Worm (Caenorhabditis elegans) whole organism, L4/young adult: ENCODE results near the gene exos-4.1.

Experiments used
- W03F9.2 ChIP-seq: fragments of 150-350 bp; optimal IDR thresholded peaks from 2 replicates; lab custom pipeline; 2014; ENCODE audit warnings: missing biosample characterization, missing genetic modification characterization
- dao-5 ChIP-seq: sonication (generic microtip); optimal IDR thresholded peaks from 2 replicates; lab custom pipeline; 2016; ENCODE audit warnings: missing genotype, missing genetic modification characterization, moderate library complexity, missing compliant biosample characterization
- him-1 ChIP-seq: sonication (generic microtip); optimal IDR thresholded peaks from 2 replicates; lab custom pipeline; 2016; ENCODE audit warnings: missing genotype, missing genetic modification reagents, missing genetic modification characterization, missing compliant biosample characterization

exos-4.1 gene

DNA sequence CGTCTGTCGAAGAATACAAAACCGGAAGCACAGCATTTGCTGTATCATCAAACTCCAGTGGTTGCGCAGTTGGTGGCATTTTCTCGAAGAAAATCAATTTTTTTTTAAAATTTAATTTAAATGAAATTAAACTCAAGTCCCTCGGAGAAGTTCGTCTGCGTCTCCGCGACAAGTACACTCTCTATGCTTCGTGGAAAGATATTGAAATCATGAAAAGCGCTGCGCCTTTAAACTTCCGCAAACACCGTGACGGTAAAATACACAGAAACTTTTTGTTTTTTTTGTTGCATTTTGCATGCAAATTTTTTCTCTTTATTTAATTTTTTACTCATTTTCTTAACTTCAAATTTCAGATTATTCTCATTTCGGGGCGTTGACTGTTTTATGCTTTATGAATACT is at the start of gene exos-4.1, which contains the start of the genes dli-1 and tin-9.2:
exos-4.1 (plus strand) TSS at position 348 of the 400 bp plus-strand sequence.
dli-1 (minus strand) TSS at position 141 of the 400 bp plus-strand sequence.
tin-9.2 (plus strand) TSS at position 344 of the 400 bp plus-strand sequence.
- TF ChIP-seq dao-5 (tag; lab: Kevin White, UChicago): no peak
- peak; percentile 86 for TF ChIP-seq W03F9.2 (tag; lab: Kevin White, UChicago)
- TF ChIP-seq him-1 (tag; lab: Kevin White, UChicago): no peak

DNA sequence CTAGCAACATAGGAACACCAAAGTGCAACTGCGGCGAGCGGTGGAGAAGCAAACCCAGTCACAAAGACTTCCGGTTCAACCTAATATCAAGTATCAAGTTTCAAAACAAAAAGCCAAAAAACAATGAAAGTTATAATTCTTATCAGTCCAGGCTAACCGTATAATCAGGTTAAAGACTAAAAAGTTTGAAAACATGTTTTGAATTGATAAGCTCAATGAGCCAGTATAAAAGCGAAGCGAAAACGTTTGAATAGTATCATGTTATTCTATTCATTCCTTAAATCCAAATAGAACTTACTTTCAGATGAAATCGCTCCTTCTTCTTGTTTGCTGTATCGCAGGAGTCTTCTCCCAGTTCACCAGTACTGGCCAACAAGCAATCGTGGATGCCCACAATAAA is 47.7 kb upstream of the exos-4.1 start, which contains the start of gene scl-11:
scl-11 (plus strand) TSS at position 301 of the 400 bp plus-strand sequence.
- TF ChIP-seq W03F9.2 (tag; lab: Kevin White, UChicago) (no peak), dao-5 (tag; lab: Kevin White, UChicago) (no peak), him-1 (tag; lab: Kevin White, UChicago) (no peak)

DNA sequence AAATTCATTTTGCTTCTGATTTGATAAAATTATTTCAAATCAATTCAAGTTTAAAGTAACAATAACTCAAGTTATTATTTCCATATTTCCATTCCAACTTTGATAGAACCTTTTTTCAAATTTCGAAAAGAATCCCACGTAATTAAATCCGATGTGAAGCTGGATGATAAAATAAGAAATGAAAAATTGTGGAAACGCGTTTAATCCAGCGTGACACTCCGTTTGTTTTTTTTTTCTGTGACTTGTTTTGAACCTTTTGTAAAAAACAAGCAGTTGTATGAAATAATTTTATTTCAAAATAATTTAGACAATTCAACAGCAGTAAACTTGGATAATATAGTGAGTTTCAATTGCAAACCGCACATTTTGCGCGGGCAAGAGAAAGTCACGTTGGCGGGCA is 46.2 kb upstream of the exos-4.1 start, which contains the start of gene F49E11.7:
F49E11.7 (plus strand) TSS at position 301 of the 400 bp plus-strand sequence.
- TF ChIP-seq dao-5 (tag; lab: Kevin White, UChicago): no peak
- no peak for TF ChIP-seq him-1 (tag; lab: Kevin White, UChicago)
- TF ChIP-seq W03F9.2 (tag; lab: Kevin White, UChicago): no peak

DNA sequence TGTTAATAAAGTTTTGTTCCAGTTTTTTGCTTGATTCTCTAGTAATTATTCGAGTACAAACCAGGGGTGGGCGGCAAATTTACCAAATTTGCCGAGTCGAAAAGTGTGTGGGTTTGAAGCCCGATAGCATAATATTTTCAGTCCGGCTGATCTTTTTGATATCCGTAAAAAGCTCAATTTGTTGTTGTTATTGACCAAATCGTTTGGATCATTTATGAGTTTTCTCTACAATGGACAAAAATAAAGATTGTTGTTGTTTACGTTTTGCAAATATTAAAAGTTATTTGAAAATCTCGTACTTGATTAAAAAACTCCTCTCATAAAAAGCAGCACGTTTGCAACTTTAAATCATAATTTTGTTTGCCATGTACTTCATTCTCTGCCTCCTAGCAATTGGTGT is 42.8 kb upstream of the exos-4.1 start, which contains the start of gene scl-1:
scl-1 (plus strand) TSS at position 301 of the 400 bp plus-strand sequence.
- TF ChIP-seq him-1 (tag; lab: Kevin White, UChicago) (no peak), dao-5 (tag; lab: Kevin White, UChicago) (no peak), W03F9.2 (tag; lab: Kevin White, UChicago) (no peak)

DNA sequence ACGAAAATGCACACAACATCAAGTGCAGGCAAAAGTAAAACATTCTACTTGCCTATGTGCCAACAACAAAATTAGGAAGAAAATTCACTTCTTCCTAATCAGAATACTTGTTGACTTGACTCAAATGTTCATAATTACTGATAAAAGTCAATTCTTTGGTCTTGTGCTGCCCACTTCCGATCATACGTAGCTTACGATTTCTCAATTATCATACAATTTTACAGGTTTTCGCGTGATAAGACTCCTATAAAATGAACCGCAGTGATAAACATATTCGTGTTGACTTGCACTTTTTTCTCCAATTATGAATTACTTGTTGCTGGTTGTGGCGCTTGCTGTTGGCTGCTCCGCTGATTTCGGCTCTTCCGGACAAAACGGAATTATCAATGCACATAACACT is 41.4 kb upstream of the exos-4.1 start, which contains the start of gene scl-2:
scl-2 (plus strand) TSS at position 293 of the 400 bp plus-strand sequence.
- TF ChIP-seq dao-5 (tag; lab: Kevin White, UChicago) (no peak), W03F9.2 (tag; lab: Kevin White, UChicago) (no peak)

DNA sequence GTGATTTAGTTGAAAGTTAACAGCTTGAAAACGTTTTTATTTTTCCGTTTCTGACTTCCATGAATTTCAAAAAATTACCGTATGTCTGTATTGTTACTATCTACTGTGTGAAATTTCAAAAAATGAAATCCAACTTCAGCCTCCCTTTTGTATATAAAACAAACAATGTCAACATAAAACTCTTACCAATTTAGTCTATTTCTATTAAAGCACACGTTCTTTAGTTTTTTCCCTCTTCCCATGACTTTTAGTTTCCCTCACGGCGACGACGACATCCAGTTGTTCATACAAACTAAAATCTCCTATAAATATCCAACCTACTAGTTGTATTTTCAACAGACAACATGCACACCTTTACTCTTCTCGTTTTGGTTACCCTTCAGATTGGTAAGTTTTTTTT is 39.5 kb upstream of the exos-4.1 start, which contains the start of gene scl-3:
scl-3 (plus strand) TSS at position 301 of the 400 bp plus-strand sequence.
- TF ChIP-seq dao-5 (tag; lab: Kevin White, UChicago) (no peak), him-1 (tag; lab: Kevin White, UChicago) (no peak), W03F9.2 (tag; lab: Kevin White, UChicago) (no peak)

DNA sequence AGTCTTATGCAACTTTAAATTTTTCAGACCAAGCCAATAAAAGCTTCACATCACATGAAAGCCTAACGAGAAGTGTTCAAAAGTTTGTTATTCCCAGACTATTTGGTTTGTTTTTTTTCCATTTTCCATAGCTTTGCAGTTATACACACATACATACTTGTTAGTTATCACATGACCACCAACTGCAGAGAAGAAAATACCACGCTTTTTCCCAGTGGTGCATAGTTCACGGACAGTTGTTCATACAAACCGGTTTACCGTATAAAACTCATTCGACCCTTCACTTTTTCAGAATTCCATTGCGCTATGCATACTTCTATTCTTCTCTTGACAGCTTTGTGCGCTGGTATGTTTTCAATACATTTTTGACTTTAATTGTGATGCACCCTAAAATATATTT is 35.1 kb upstream of the exos-4.1 start, which contains the start of gene scl-5:
scl-5 (plus strand) TSS at position 301 of the 400 bp plus-strand sequence.
- no peak for TF ChIP-seq him-1 (tag; lab: Kevin White, UChicago)
- no peak for TF ChIP-seq W03F9.2 (tag; lab: Kevin White, UChicago)
- no peak for TF ChIP-seq dao-5 (tag; lab: Kevin White, UChicago)

DNA sequence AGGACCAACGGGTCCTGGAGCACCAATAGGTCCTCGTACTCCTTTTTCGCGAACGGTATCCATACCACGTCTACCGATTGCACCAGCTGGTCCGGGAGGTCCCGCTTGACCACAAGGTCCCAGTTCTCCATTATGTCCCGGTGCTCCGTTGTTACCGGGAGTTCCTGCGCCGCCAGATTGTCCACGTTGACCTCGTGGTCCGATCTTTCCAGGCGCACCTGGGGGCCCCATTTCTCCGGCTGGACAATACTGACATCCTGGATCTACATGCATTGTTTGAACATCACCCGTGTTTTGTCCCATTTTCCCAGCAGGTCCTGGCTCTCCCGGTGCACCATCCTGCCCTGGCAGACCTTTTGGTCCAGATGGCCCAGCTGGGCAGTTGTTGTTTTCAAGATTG is 32.8 kb upstream of the exos-4.1 start:
- TF ChIP-seq dao-5 (tag; lab: Kevin White, UChicago) (no peak), him-1 (tag; lab: Kevin White, UChicago) (no peak), W03F9.2 (tag; lab: Kevin White, UChicago) (no peak)

DNA sequence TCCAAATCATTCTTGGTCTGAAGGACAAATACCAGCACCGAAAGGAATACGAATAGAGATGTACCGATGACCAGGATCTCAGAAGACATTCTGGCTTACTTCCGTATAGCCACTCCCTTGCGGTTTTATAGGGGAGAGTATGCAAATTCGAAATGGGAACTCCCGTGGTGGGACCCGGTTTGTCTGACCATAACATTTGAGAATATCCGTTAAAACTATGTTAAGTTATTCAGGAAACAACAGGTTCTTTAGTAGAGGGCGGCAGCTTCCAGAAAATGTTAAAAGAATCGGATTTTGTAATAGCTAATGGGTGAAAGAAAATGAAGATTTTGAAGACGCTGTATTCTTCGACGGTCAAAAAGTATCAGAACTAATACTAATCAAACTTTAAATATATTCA is 31.6 kb upstream of the exos-4.1 start, which contains the start of gene col-131:
col-131 (minus strand) TSS at position 101 of the 400 bp plus-strand sequence.
- TF ChIP-seq W03F9.2 (tag; lab: Kevin White, UChicago): no peak

DNA sequence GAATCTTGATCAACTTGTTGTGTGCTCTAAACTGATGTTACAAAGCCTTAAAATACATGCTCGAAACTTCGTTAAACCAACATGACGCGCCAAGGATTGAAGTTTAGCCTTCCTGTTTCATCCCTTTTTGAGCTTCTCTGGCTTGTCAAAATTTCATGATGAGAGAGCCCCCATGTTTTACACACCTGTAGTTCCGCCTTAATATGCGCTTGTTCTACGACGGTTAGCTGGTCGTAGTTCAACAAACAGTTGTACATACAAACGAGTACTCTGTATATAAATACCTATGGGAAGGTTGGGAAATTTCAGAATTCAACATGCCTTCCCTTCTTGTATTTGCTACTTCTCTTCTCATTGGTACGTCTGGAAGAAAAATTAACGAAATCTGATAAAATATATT is 30.3 kb upstream of the exos-4.1 start, which contains the start of gene scl-6:
scl-6 (plus strand) TSS at position 301 of the 400 bp plus-strand sequence.
- TF ChIP-seq dao-5 (tag; lab: Kevin White, UChicago) (no peak), W03F9.2 (tag; lab: Kevin White, UChicago) (no peak), him-1 (tag; lab: Kevin White, UChicago) (no peak)

DNA sequence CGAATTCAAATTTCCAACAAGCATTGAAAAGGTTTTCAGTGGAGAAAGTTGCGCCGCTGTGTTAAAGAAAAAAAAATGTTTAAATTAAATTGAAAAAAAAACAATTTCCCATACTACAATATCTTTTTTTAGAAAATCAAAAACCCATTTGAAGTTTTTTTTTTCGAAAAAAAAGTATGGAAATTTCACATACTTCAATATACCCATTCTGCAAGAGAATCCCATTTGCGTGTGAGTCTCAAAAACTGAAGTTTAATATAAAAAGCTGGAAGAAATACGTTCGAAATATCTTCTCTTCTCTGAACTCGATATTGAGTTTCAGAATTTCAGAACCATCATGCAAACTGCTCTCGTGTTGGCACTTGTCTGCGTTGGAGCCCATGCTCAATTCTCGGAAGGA is 28.7 kb upstream of the exos-4.1 start, which contains the start of gene scl-7:
scl-7 (plus strand) TSS at position 301 of the 400 bp plus-strand sequence.
- TF ChIP-seq him-1 (tag; lab: Kevin White, UChicago) (no peak), W03F9.2 (tag; lab: Kevin White, UChicago) (no peak), dao-5 (tag; lab: Kevin White, UChicago) (no peak)

DNA sequence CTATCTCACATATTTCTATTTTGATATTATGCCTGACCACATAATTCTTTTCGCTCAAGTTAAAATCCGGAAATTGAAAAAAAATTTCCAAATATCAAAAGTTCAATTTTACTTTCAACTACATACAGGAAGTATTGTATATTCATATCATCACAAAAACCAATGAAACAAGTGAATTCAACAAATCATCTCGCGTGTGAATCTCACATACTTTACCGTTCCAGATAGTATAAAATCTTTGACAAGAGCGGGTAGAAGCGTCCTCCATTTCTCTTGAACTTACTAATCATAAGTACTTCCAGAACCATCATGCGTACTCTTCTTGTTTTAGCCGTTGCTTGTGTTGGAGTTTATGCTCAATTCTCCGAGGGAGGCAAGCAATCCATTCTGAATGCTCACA is 27.4 kb upstream of the exos-4.1 start, which contains the start of gene scl-8:
scl-8 (plus strand) TSS at position 301 of the 400 bp plus-strand sequence.
- TF ChIP-seq him-1 (tag; lab: Kevin White, UChicago) (no peak), dao-5 (tag; lab: Kevin White, UChicago) (no peak), W03F9.2 (tag; lab: Kevin White, UChicago) (no peak)

DNA sequence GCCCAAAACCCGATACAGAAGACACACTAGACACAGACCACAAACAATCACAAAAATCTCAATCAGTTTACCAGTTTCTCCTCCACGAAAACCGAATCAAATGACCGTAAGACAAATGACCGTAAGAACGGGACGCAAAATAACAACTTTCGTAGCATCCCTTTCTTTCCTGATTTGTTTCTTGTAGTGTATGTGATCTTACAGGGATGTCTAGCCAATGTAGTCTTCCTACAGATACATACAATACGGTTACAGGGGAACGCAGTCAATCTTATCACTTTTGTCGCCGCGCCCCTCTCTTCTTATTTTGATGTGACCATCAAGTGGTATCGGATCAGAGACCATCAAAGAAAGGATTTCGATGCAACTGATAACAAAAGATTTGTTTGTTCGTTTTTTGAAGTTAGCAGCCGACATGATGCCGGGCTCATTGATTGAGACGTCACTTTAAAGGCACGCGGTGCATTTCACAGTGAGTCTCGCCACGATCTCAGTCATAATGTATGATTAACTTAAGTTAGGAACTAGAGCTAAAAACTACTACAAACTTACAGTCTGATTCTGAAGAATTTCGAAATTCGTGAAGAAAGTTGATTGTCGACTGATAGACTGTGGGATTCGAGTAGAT is 23.1 kb upstream of the exos-4.1 start:
- TF ChIP-seq dao-5 (tag; lab: Kevin White, UChicago): no peak
- no peak for TF ChIP-seq him-1 (tag; lab: Kevin White, UChicago)
- no peak for TF ChIP-seq W03F9.2 (tag; lab: Kevin White, UChicago)
